Fruit fly (Drosophila melanogaster) whole organism, prepupa: ENCODE measurements around the gene Cdk12.
A peak's percentile ranks its signal among the peaks of the same experiment; 100 is the strongest.

Experiments
- Blimp-1 ChIP-seq: fragments of 200-800 bp; sonication (Bioruptor generic); optimal IDR thresholded peaks from 3 replicates; lab custom pipeline; 2017; ENCODE audit warnings: missing biosample characterization, missing genetic modification characterization, mild to moderate bottlenecking, moderate library complexity, missing genetic modification reagents
- CG10631 ChIP-seq: fragments of 200-800 bp; sonication (Bioruptor generic); optimal IDR thresholded peaks from 2 replicates; lab custom pipeline; 2016; ENCODE audit warnings: missing biosample characterization, missing genetic modification characterization
- CG10669 ChIP-seq: fragments of 200-800 bp; sonication (Bioruptor generic); optimal IDR thresholded peaks from 3 replicates; lab custom pipeline; 2018; ENCODE audit warnings: missing biosample characterization, mild to moderate bottlenecking, missing genetic modification characterization, moderate library complexity
- CG11902 ChIP-seq: fragments of 200-800 bp; sonication (Bioruptor generic); optimal IDR thresholded peaks from 3 replicates; lab custom pipeline; 2016; ENCODE audit warnings: missing biosample characterization, missing genetic modification characterization
- CG15336 ChIP-seq: fragments of 200-800 bp; sonication (Bioruptor generic); IDR thresholded peaks from 2 replicates; pipeline ENCODE4 v1.3.6; 2022; ENCODE audit warnings: missing biosample characterization, missing genetic modification characterization
- CG16779 ChIP-seq: fragments of 200-800 bp; sonication (Bioruptor generic); optimal IDR thresholded peaks from 3 replicates; lab custom pipeline; 2017; ENCODE audit warnings: missing biosample characterization, mild to moderate bottlenecking, missing genetic modification characterization
- CG34406 ChIP-seq: fragments of 200-800 bp; sonication (Bioruptor generic); optimal IDR thresholded peaks from 3 replicates; lab custom pipeline; 2016; ENCODE audit warnings: missing biosample characterization, missing genetic modification characterization
- CG4318 ChIP-seq: fragments of 200-800 bp; sonication (Bioruptor generic); optimal IDR thresholded peaks from 3 replicates; lab custom pipeline; 2017; ENCODE audit warnings: missing biosample characterization, mild to moderate bottlenecking, missing genetic modification characterization
- CG6163 ChIP-seq: fragments of 200-800 bp; sonication (Bioruptor generic); IDR thresholded peaks from 3 replicates; pipeline ENCODE4 v1.3.6; 2022; ENCODE audit warnings: missing biosample characterization, missing genetic modification characterization
- CG6276 ChIP-seq: fragments of 200-800 bp; sonication (Bioruptor generic); optimal IDR thresholded peaks from 2 replicates; lab custom pipeline; 2017; ENCODE audit warnings: missing biosample characterization, mild to moderate bottlenecking, missing genetic modification characterization
- CG6808 ChIP-seq: fragments of 200-800 bp; sonication (Bioruptor generic); optimal IDR thresholded peaks from 3 replicates; lab custom pipeline; 2017; ENCODE audit warnings: missing biosample characterization, missing genetic modification characterization, mild to moderate bottlenecking, moderate library complexity, missing genetic modification reagents
- CG6854 ChIP-seq: fragments of 200-800 bp; sonication (Bioruptor generic); optimal IDR thresholded peaks from 2 replicates; lab custom pipeline; 2017; ENCODE audit warnings: missing biosample characterization, mild to moderate bottlenecking, missing genetic modification characterization
- CG7368 ChIP-seq: fragments of 200-800 bp; sonication (Bioruptor generic); optimal IDR thresholded peaks from 3 replicates; lab custom pipeline; 2016; ENCODE audit warnings: missing biosample characterization, missing genetic modification characterization
- CG8632 ChIP-seq: fragments of 200-800 bp; sonication (Bioruptor generic); optimal IDR thresholded peaks from 3 replicates; lab custom pipeline; 2016; ENCODE audit warnings: missing biosample characterization, missing genetic modification characterization
- CG9139 ChIP-seq: fragments of 200-800 bp; sonication (Bioruptor generic); optimal IDR thresholded peaks from 3 replicates; lab custom pipeline; 2017; ENCODE audit warnings: missing biosample characterization, mild to moderate bottlenecking, missing genetic modification characterization
- Ets96B ChIP-seq: fragments of 200-800 bp; optimal IDR thresholded peaks from 2 replicates; lab custom pipeline; 2019; ENCODE audit warnings: missing biosample characterization, mild to moderate bottlenecking, missing genetic modification characterization, moderate library complexity
- Gug ChIP-seq: fragments of 200-800 bp; sonication (Bioruptor generic); IDR thresholded peaks from 2 replicates; pipeline ENCODE4 v1.3.6; 2022; ENCODE audit warnings: missing biosample characterization, missing genetic modification characterization
- Lpt ChIP-seq: fragments of 200-800 bp; sonication (Bioruptor generic); optimal IDR thresholded peaks from 3 replicates; lab custom pipeline; 2016; ENCODE audit warnings: missing biosample characterization, missing genetic modification characterization
- Met ChIP-seq: fragments of 200-800 bp; sonication (Bioruptor generic); optimal IDR thresholded peaks from 3 replicates; lab custom pipeline; 2016; ENCODE audit warnings: missing biosample characterization, missing genetic modification characterization
- OdsH ChIP-seq: fragments of 200-800 bp; sonication (Bioruptor generic); optimal IDR thresholded peaks from 3 replicates; lab custom pipeline; 2016; ENCODE audit warnings: missing biosample characterization, missing genetic modification characterization
- Smox ChIP-seq: fragments of 200-800 bp; sonication (Bioruptor generic); optimal IDR thresholded peaks from 3 replicates; lab custom pipeline; 2016; ENCODE audit warnings: missing biosample characterization, missing genetic modification characterization
- Sox14 ChIP-seq: fragments of 200-800 bp; sonication (Bioruptor generic); optimal IDR thresholded peaks from 3 replicates; lab custom pipeline; 2016; ENCODE audit warnings: missing biosample characterization, missing genetic modification characterization
- achi ChIP-seq: fragments of 200-800 bp; sonication (Bioruptor generic); optimal IDR thresholded peaks from 3 replicates; lab custom pipeline; 2016; ENCODE audit warnings: missing biosample characterization, missing genetic modification characterization
- acj6 ChIP-seq: fragments of 200-800 bp; sonication (Bioruptor generic); optimal IDR thresholded peaks from 3 replicates; lab custom pipeline; 2016; ENCODE audit warnings: missing biosample characterization, missing genetic modification characterization
- cyc ChIP-seq: fragments of 200-800 bp; sonication (Bioruptor generic); optimal IDR thresholded peaks from 3 replicates; lab custom pipeline; 2016; ENCODE audit warnings: missing biosample characterization, missing genetic modification characterization
- dac ChIP-seq: fragments of 200-800 bp; sonication (Bioruptor generic); optimal IDR thresholded peaks from 2 replicates; lab custom pipeline; 2017; ENCODE audit warnings: missing biosample characterization, mild to moderate bottlenecking, missing genetic modification characterization
- dsx ChIP-seq: fragments of 200-800 bp; optimal IDR thresholded peaks from 3 replicates; lab custom pipeline; 2019; ENCODE audit warnings: missing biosample characterization, mild to moderate bottlenecking, missing genetic modification characterization, moderate library complexity; ENCODE audit not compliant: poor library complexity, severe bottlenecking
- fd59A ChIP-seq: fragments of 200-800 bp; sonication (Bioruptor generic); optimal IDR thresholded peaks from 2 replicates; lab custom pipeline; 2017; ENCODE audit warnings: missing biosample characterization, mild to moderate bottlenecking, missing genetic modification characterization, missing genetic modification reagents
- fd85E ChIP-seq: fragments of 200-800 bp; sonication (Bioruptor generic); optimal IDR thresholded peaks from 3 replicates; lab custom pipeline; 2016; ENCODE audit warnings: missing biosample characterization, missing genetic modification characterization
- fkh ChIP-seq: fragments of 200-800 bp; sonication (Bioruptor generic); optimal IDR thresholded peaks from 3 replicates; lab custom pipeline; 2017; ENCODE audit warnings: missing biosample characterization, mild to moderate bottlenecking, missing genetic modification characterization, moderate library complexity
- net ChIP-seq: fragments of 200-800 bp; sonication (Bioruptor generic); optimal IDR thresholded peaks from 3 replicates; lab custom pipeline; 2016; ENCODE audit warnings: missing biosample characterization, missing genetic modification characterization
- pdm3 ChIP-seq: fragments of 200-800 bp; sonication (Bioruptor generic); optimal IDR thresholded peaks from 3 replicates; lab custom pipeline; 2016; ENCODE audit warnings: missing biosample characterization, missing genetic modification characterization
- ss ChIP-seq, 2 experiments: fragments of 200-800 bp; sonication (Bioruptor generic); optimal IDR thresholded peaks; 2 replicates in 1 of 2; 3 replicates in 1 of 2; lab custom pipeline; 2017 to 2018; ENCODE audit warnings: mild to moderate bottlenecking in 2 of 2, missing biosample characterization in 2 of 2, missing genetic modification characterization in 2 of 2, moderate library complexity in 1 of 2
- topi ChIP-seq: fragments of 200-800 bp; sonication (Bioruptor generic); optimal IDR thresholded peaks from 3 replicates; lab custom pipeline; 2016; ENCODE audit warnings: missing biosample characterization, missing genetic modification characterization

Gene Cdk12

DNA sequence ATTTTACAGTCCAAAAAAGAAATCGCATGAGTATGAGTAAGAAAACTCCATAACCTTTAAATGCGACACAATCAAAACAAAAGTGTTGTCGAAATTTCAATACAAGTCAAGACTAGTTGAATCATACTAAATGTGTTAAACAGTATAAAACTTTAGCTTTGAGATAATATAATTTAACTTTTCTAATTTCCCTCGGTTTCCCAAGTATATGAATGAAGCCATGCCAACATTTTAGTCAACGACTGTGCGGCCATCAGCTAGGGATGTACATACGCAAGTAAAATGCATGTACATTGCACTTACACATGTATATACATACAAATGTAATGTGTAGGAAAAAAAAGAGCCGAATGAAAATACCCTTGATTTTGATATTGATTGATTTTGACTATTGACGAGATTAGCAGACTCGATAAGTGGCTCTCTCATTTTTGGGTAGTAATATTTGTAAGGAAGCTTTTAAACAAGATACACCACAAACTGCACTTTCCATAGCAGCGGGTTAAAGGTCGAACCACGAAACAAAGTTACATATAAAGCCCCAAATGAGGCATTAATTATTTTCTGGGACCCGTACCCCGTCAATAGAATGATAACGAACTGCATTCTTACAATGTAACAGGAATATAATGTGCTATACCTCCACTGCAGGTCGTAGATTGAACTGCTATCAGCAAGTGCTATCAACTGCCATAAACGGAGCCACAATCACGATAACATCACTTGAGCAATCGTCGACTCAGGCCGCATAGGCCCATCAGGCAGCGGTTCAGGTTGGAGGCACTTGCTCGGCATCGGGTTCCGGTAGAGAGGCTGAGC lies 8.2 kb downstream of the Cdk12 start (continued):
- TF ChIP-seq CG16779 = no peak
- no peak for TF ChIP-seq Smox (GFP tag; lab: Kevin White, UChicago)
- TF ChIP-seq dac (GFP tag; lab: Kevin White, UChicago) = no peak
- TF ChIP-seq CG10631 = no peak
- no peak for TF ChIP-seq CG34406 (GFP tag; lab: Kevin White, UChicago)
- no peak for TF ChIP-seq CG6276 (GFP tag; lab: Kevin White, UChicago)
- TF ChIP-seq topi = peak; percentile 35
- TF ChIP-seq Gug (GFP tag; lab: Robert Waterston, UW) = no peak; the same call in 1 of the 2 replicates
- peak; percentile 49 for TF ChIP-seq Ets96B
- peak; percentile 61 for TF ChIP-seq acj6 (GFP tag; lab: Kevin White, UChicago)
- no peak for TF ChIP-seq CG9139
- no peak for TF ChIP-seq fkh (GFP tag; lab: Kevin White, UChicago)
- TF ChIP-seq OdsH (GFP tag; lab: Kevin White, UChicago) = no peak
- TF ChIP-seq CG7368 (GFP tag; lab: Kevin White, UChicago) = no peak
- TF ChIP-seq CG11902 (GFP tag; lab: Kevin White, UChicago) = no peak
- TF ChIP-seq net (GFP tag; lab: Kevin White, UChicago) = no peak
- no peak; the same call in 1 of the 2 replicates for TF ChIP-seq CG15336 (GFP tag; lab: Robert Waterston, UW)
- TF ChIP-seq ss (GFP tag; optimal IDR thresholded peaks at IDR 0.05; lab: Kevin White, UChicago) = no peak
- no peak for TF ChIP-seq Lpt (GFP tag; lab: Kevin White, UChicago)

DNA sequence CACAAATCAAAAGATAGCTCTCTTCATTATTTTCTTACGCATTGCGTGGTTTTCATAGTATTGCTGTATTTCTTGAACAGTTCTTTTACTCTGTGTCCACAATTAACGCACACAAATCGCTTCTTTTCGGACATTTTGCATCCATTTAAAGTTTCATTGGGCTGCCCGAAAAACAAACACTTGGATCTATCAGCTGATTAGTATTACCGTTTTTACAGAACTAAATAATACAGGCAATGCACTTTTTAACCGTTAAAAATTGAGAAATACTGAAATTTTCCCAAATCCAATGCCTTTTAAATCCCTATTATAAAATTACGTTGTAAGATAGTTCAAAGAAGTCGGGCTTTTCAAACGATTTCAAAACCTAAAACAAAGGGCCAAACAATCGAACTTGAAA lies 13.0 kb downstream of the Cdk12 start, which contains the start of gene Arv1:
Gene Arv1, minus strand, starts transcription at position 226 of the 400 bp plus-strand sequence.
- no peak for TF ChIP-seq Blimp-1 (GFP tag; lab: Kevin White, UChicago)
- no peak for TF ChIP-seq CG6854
- no peak for TF ChIP-seq Met (GFP tag; lab: Kevin White, UChicago)
- no peak for TF ChIP-seq Lpt (GFP tag; lab: Kevin White, UChicago)
- TF ChIP-seq CG8632 = no peak
- TF ChIP-seq CG10669 (GFP tag; lab: Kevin White, UChicago) = no peak
- no peak for TF ChIP-seq cyc
- no peak for TF ChIP-seq CG9139
- TF ChIP-seq pdm3 (GFP tag; lab: Kevin White, UChicago) = no peak
- TF ChIP-seq CG6808 (GFP tag; lab: Kevin White, UChicago) = no peak
- no peak for TF ChIP-seq fd59A
- TF ChIP-seq Smox (GFP tag; lab: Kevin White, UChicago) = no peak
- no peak for TF ChIP-seq fd85E
- TF ChIP-seq CG4318 (GFP tag; lab: Kevin White, UChicago) = no peak
- no peak for TF ChIP-seq achi (GFP tag; lab: Kevin White, UChicago)
- no peak for TF ChIP-seq Sox14
- no peak for TF ChIP-seq CG6163 (GFP tag; lab: Robert Waterston, UW)

DNA sequence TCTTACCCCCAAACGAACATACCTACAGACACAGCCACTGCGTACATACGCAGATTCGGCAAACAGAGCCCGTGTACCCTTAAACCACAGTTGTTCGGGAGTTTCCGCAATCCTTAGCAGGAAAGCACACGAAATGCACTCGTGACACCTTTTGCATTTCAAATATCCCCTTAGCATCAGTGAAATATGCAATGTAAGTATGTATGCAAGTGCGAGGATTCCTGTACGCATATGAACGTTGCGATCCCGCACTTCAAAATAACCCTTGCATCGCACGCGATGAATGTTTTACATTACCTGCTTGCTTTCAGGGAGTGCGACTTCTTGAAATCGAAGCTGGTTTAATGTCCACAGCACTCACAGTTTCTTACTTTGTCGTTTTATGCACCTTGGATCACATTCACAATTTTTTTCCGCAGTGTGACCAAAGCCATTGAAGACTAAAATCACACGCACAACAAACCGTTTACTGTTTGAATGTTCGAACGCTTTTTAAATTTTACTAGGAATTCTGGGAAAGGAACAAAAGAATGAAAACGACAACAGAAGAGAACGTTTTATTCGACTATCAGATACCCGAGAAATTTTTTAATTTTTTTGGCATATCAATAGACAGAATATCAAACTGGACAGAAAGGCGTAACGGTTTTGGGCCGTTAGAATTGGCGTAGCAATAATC lies 17.3 kb downstream of the Cdk12 start, which contains the start of gene Mkrn1:
Gene Mkrn1, minus strand, starts transcription at position 444 of the 679 bp plus-strand sequence.
- TF ChIP-seq CG4318 (GFP tag; lab: Kevin White, UChicago) (no peak), dsx (GFP tag; lab: Kevin White, UChicago) (peak; percentile 81), CG6854 (peak; percentile 23)
- TF ChIP-seq, all 60 proteins: peak for 2
